Worm (Caenorhabditis elegans) whole organism, L4 larva: Measurements from ENCODE around the gene clec-206.
A peak's percentile ranks its signal among the peaks of the same experiment; 100 is the strongest.

Source experiments
- F26F4.8 ChIP-seq: fragments of 200-800 bp; sonication (Bioruptor generic); conservative IDR thresholded peaks from 2 replicates; pipeline ENCODE4 v1.3.6; 2022; ENCODE audit warnings: missing genetic modification characterization, missing compliant biosample characterization
- F49E8.2 ChIP-seq: sonication (generic microtip); optimal IDR thresholded peaks from 2 replicates; lab custom pipeline; 2016; ENCODE audit warnings: missing compliant biosample characterization, mild to moderate bottlenecking, missing genetic modification characterization, borderline replicate concordance
- T20F7.1 ChIP-seq: fragments of 200-800 bp; sonication (Bioruptor generic); optimal IDR thresholded peaks from 2 replicates; lab custom pipeline; 2018; ENCODE audit warnings: mild to moderate bottlenecking, missing genetic modification characterization, missing compliant biosample characterization
- Y105C5A.15 ChIP-seq: fragments of 200-800 bp; sonication (Bioruptor generic); IDR thresholded peaks from 2 replicates; pipeline ENCODE4 v1.3.6; 2022; ENCODE audit warnings: missing genetic modification characterization, missing compliant biosample characterization
- Y5F2A.4 ChIP-seq: fragments of 200-800 bp; sonication (Bioruptor generic); optimal IDR thresholded peaks from 2 replicates; lab custom pipeline; 2018; ENCODE audit warnings: mild to moderate bottlenecking, missing genetic modification characterization, missing compliant biosample characterization
- Y75B8A.6 ChIP-seq: fragments of 200-800 bp; sonication (Bioruptor generic); IDR thresholded peaks from 2 replicates; pipeline ENCODE4 v1.3.6; 2022; ENCODE audit warnings: missing genetic modification reagents, missing genetic modification characterization, missing compliant biosample characterization
- aha-1 ChIP-seq: fragments of 150-350 bp; peaks from one replicate; lab custom pipeline; 2014; ENCODE audit warnings: missing biosample characterization, missing genetic modification characterization
- ama-1 ChIP-seq: fragments of 150-350 bp; optimal IDR thresholded peaks from 2 replicates; lab custom pipeline; 2014; ENCODE audit warnings: inconsistent platforms, mixed read lengths
- ceh-28 ChIP-seq: fragments of 150-350 bp; optimal IDR thresholded peaks from 2 replicates; lab custom pipeline; 2014; ENCODE audit warnings: missing biosample characterization, missing genetic modification reagents, missing genetic modification characterization
- ceh-82 ChIP-seq: sonication (generic microtip); optimal IDR thresholded peaks from 2 replicates; lab custom pipeline; 2017; ENCODE audit warnings: missing biosample characterization, missing genetic modification characterization
- daf-12 ChIP-seq: fragments of 150-350 bp; optimal IDR thresholded peaks from 2 replicates; lab custom pipeline; 2014; ENCODE audit warnings: missing biosample characterization, missing genetic modification reagents, missing genetic modification characterization
- dmd-6 ChIP-seq: fragments of 200-800 bp; sonication (Bioruptor generic); IDR thresholded peaks from 2 replicates; pipeline ENCODE4 v1.3.6; 2022; ENCODE audit warnings: missing genetic modification reagents, missing genetic modification characterization, missing compliant biosample characterization
- egl-27 ChIP-seq: sonication (generic microtip); optimal IDR thresholded peaks from 3 replicates; lab custom pipeline; 2017; ENCODE audit warnings: missing biosample characterization, missing genetic modification reagents, missing genetic modification characterization
- fos-1 ChIP-seq: fragments of 150-350 bp; optimal IDR thresholded peaks from 2 replicates; lab custom pipeline; 2014; ENCODE audit warnings: missing biosample characterization, missing genetic modification characterization
- hif-1 ChIP-seq, 2 experiments: sonication (generic microtip); optimal IDR thresholded peaks; 2 replicates each; lab custom pipeline; 2016 to 2017; ENCODE audit warnings: missing compliant biosample characterization in 2 of 2, missing genetic modification characterization in 2 of 2, missing genetic modification reagents in 2 of 2, missing genotype in 2 of 2, mild to moderate bottlenecking in 1 of 2
- hlh-11 ChIP-seq: fragments of 200-800 bp; sonication (Bioruptor generic); optimal IDR thresholded peaks from 2 replicates; lab custom pipeline; 2018; ENCODE audit warnings: mild to moderate bottlenecking, missing genetic modification characterization, missing compliant biosample characterization
- lim-7 ChIP-seq: fragments of 200-800 bp; sonication (Bioruptor generic); IDR thresholded peaks from 2 replicates; pipeline ENCODE4 v1.3.6; 2022; ENCODE audit warnings: missing genetic modification characterization, missing compliant biosample characterization
- lin-13 ChIP-seq: fragments of 150-350 bp; optimal IDR thresholded peaks from 2 replicates; lab custom pipeline; 2014; ENCODE audit warnings: missing biosample characterization, missing genetic modification reagents, missing genetic modification characterization
- lin-15B ChIP-seq: fragments of 150-350 bp; sonication (generic microtip); optimal IDR thresholded peaks from 3 replicates; lab custom pipeline; 2014; ENCODE audit warnings: missing biosample characterization, missing genetic modification characterization
- mep-1 ChIP-seq: fragments of 150-350 bp; sonication (generic microtip); optimal IDR thresholded peaks from 3 replicates; lab custom pipeline; 2014; ENCODE audit warnings: missing biosample characterization, missing genetic modification characterization
- mes-2 ChIP-seq: sonication (generic microtip); optimal IDR thresholded peaks from 2 replicates; lab custom pipeline; 2016; ENCODE audit warnings: missing genotype, mild to moderate bottlenecking, missing genetic modification characterization, missing compliant biosample characterization; ENCODE audit not compliant: poor library complexity, severe bottlenecking
- mxl-2 ChIP-seq: fragments of 200-800 bp; sonication (Bioruptor generic); conservative IDR thresholded peaks from 2 replicates; pipeline ENCODE4 v1.3.6; 2022; ENCODE audit warnings: missing genetic modification reagents, missing genetic modification characterization, missing compliant biosample characterization
- nhr-11 ChIP-seq: fragments of 150-350 bp; optimal IDR thresholded peaks from 2 replicates; lab custom pipeline; 2014; ENCODE audit warnings: missing biosample characterization, missing genetic modification characterization
- nhr-237 ChIP-seq: sonication (generic microtip); optimal IDR thresholded peaks from 2 replicates; lab custom pipeline; 2017; ENCODE audit warnings: missing biosample characterization, missing genetic modification characterization
- nhr-28 ChIP-seq: fragments of 150-350 bp; optimal IDR thresholded peaks from 2 replicates; lab custom pipeline; 2014; ENCODE audit warnings: missing biosample characterization, missing genetic modification characterization
- nhr-6 ChIP-seq: fragments of 150-350 bp; optimal IDR thresholded peaks from 2 replicates; lab custom pipeline; 2014; ENCODE audit warnings: missing biosample characterization, missing genetic modification characterization
- nhr-77 ChIP-seq: fragments of 150-350 bp; optimal IDR thresholded peaks from 2 replicates; lab custom pipeline; 2014; ENCODE audit warnings: missing biosample characterization, missing genetic modification characterization
- pha-4 ChIP-seq, 2 experiments: fragments of 150-350 bp in 1 of 2; fragments of 200-800 bp in 1 of 2; sonication (Bioruptor generic) in 1 of 2; IDR thresholded peaks in 1 of 2; optimal IDR thresholded peaks in 1 of 2; 2 replicates each; pipeline versions ENCODE4 v1.3.6 to Lab custom; 2014 to 2022; ENCODE audit warnings: missing genetic modification characterization in 2 of 2, missing genetic modification reagents in 2 of 2, missing biosample characterization in 1 of 2, missing compliant biosample characterization in 1 of 2
- php-3 ChIP-seq: fragments of 200-800 bp; sonication (Bioruptor generic); IDR thresholded peaks from 2 replicates; pipeline ENCODE4 v1.3.6; 2022; ENCODE audit warnings: missing genetic modification reagents, missing genetic modification characterization, missing compliant biosample characterization
- rbr-2 ChIP-seq: sonication (generic microtip); optimal IDR thresholded peaks from 2 replicates; lab custom pipeline; 2016; ENCODE audit warnings: missing genotype, missing genetic modification characterization, missing compliant biosample characterization
- set-16 ChIP-seq: fragments of 200-800 bp; sonication (Bioruptor generic); IDR thresholded peaks from 2 replicates; pipeline ENCODE4 v1.3.6; 2022; ENCODE audit warnings: missing genetic modification reagents, missing genetic modification characterization, missing compliant biosample characterization
- snpc-1.2 ChIP-seq: fragments of 200-800 bp; sonication (Bioruptor generic); IDR thresholded peaks from 2 replicates; pipeline ENCODE4 v1.3.6; 2022; ENCODE audit warnings: missing genetic modification reagents, missing genetic modification characterization, missing compliant biosample characterization
- unc-62 ChIP-seq, 3 experiments: fragments of 150-350 bp in 1 of 3; sonication (generic microtip); optimal IDR thresholded peaks in 2 of 3; peaks in 1 of 3; 1 replicate in 1 of 3; 2 replicates in 2 of 3; lab custom pipeline; 2014 to 2017; ENCODE audit warnings: missing biosample characterization in 3 of 3, missing genetic modification characterization in 3 of 3, missing genetic modification reagents in 3 of 3, missing genotype in 1 of 3
- vab-7 ChIP-seq: fragments of 200-800 bp; sonication (Bioruptor generic); IDR thresholded peaks from 2 replicates; pipeline ENCODE4 v1.3.6; 2022; ENCODE audit warnings: missing genetic modification reagents, missing genetic modification characterization, missing compliant biosample characterization
- ztf-11 ChIP-seq: fragments of 150-350 bp; optimal IDR thresholded peaks from 2 replicates; lab custom pipeline; 2014; ENCODE audit warnings: missing biosample characterization, missing genetic modification characterization

Gene clec-206

DNA sequence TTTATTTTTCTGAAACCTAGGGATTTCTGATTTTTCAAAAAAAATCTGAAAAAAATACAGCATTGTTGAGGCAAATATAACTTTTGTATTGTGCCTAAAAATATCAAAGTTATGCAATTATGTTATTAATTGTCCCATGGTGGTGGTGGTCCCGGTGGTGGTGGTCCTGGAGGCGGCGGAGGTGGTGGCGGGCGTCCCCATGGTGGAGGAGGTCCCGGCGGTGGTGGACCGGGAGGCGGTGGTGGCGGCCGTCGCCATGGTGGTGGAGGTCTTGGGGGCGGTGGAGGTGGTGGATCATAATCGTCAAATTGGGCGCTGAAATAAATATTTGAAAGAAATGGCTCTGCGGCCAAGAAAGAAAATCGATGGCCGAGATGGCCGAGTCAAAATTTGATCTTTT is 46.7 kb upstream of the clec-206 start:
- TF ChIP-seq set-16, result peak; percentile 98
- peak; percentile 62; the same call in 1 of the 2 replicates for TF ChIP-seq pha-4 (GFP tag; IDR thresholded peaks at IDR 0.05; lab: Robert Waterston, UW)
- no peak for TF ChIP-seq pha-4 (tag; optimal IDR thresholded peaks at IDR 0.05; lab: Kevin White, UChicago)
- no peak for TF ChIP-seq aha-1
- no peak for TF ChIP-seq nhr-237
- TF ChIP-seq mxl-2 (GFP tag; lab: Robert Waterston, UW), result 0 out of 2 replicates have a peak, but pooled peaks have one; percentile 19
- no peak for TF ChIP-seq snpc-1.2
- TF ChIP-seq mep-1, result no peak
- TF ChIP-seq vab-7 (GFP tag; lab: Robert Waterston, UW), result no peak
- TF ChIP-seq ztf-11 (tag; lab: Kevin White, UChicago), result no peak
- TF ChIP-seq lin-15B (tag; lab: Kevin White, UChicago), result no peak
- 0 out of 2 replicates have a peak, but pooled peaks have one; percentile 29 for TF ChIP-seq Y105C5A.15 (GFP tag; lab: Robert Waterston, UW)
- no peak for TF ChIP-seq daf-12 (tag; lab: Kevin White, UChicago)
- no peak for TF ChIP-seq php-3 (GFP tag; lab: Robert Waterston, UW)
- no peak for TF ChIP-seq F49E8.2
- TF ChIP-seq T20F7.1 (GFP tag; lab: Kevin White, UChicago), result no peak
- TF ChIP-seq, all 104 proteins: peak for 4

DNA sequence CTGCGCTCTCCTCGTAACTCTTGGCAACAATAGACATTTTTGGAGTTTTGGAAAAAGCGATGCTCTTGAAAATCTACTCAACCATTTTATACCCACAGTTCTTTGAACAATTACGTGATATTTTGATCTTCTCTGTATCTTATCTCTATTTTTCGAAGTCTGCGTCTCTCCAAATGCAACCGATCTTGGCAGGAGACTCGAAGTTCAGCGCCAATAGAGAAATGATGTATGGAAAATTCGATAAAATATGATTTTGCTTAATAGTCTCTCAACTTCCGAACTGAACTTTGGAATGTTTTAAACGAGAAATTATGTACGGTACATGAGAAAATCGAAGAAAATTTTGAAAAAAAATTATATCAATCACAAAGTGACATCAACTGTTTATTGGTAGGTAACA is 46.0 kb upstream of the clec-206 start, which contains the start of gene comt-4:
Gene comt-4 (minus strand): TSS at position 50 of the 400 bp plus-strand sequence.
- TF ChIP-seq nhr-28 (peak; percentile 75), unc-62 (GFP tag; optimal IDR thresholded peaks at IDR 0.05 in 1 of 2; lab: Kevin White, UChicago) (peak in 1 of 2 experiments; percentile 42), unc-62 (tag; optimal IDR thresholded peaks at IDR 0.05; lab: Kevin White, UChicago) (no peak), hif-1 (tag; optimal IDR thresholded peaks at IDR 0.05; lab: Kevin White, UChicago) (peak in 1 of 2 experiments; percentile 85), dmd-6 (GFP tag; lab: Robert Waterston, UW) (peak; percentile 63), lin-13 (GFP tag; lab: Kevin White, UChicago) (no peak), nhr-77 (tag; lab: Kevin White, UChicago) (peak; percentile 10), ceh-82 (tag; lab: Kevin White, UChicago) (no peak)

DNA sequence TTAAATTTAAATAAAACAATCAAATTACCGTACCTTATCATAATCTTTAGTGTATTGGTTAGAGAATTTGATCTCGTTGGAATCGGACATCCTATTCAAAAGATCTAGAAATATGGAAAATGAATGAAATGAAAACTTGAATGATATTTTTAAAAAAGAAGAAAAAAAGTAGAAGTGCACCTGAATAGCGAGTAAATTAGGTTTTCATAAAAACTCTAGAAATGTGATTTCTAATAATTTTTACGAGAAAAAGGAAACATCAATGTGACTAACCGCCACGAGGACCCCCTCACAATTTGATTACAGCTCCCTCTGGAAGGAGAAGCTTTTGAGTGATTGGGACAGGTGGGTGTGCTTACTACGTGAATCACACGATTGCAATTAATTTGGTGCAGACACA is 41.8 kb upstream of the clec-206 start, which contains the start of gene Y40B10A.5:
Gene Y40B10A.5 (minus strand): TSS at position 101 of the 400 bp plus-strand sequence.
- TF ChIP-seq mes-2 (no peak), egl-27 (tag; lab: Kevin White, UChicago) (no peak), lin-13 (GFP tag; lab: Kevin White, UChicago) (no peak), ztf-11 (tag; lab: Kevin White, UChicago) (no peak), mep-1 (no peak), vab-7 (GFP tag; lab: Robert Waterston, UW) (no peak), nhr-11 (tag; lab: Kevin White, UChicago) (no peak), nhr-237 (no peak), hlh-11 (no peak), lim-7 (GFP tag; lab: Robert Waterston, UW) (no peak), unc-62 (GFP tag; optimal IDR thresholded peaks at IDR 0.05 in 1 of 2; lab: Kevin White, UChicago) (no peak), unc-62 (tag; optimal IDR thresholded peaks at IDR 0.05; lab: Kevin White, UChicago) (no peak), rbr-2 (tag; lab: Kevin White, UChicago) (no peak), ama-1 (lab: Kevin White, UChicago) (no peak), snpc-1.2 (no peak), fos-1 (no peak)
- TF ChIP-seq, all 104 proteins: peak for 0

DNA sequence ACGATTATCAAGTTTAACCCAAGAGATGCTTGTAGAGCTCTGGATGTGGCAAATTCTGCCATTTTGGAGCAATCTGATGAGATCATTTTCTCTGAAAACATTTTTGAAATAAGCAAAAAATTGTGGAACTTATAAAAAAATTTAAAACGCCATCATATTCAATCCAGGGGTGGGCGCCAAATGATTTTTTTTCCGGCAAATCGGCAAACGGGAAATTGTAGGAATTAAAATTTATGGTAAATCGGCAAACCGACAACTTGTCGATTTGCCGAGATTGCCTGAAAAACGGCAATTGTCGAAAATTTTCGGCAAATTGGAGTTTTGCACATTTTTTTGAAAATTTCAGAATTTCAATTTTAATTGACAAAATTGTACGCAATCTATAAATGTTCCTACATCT is 31.4 kb upstream of the clec-206 start, which contains the start of gene srab-23:
Gene srab-23 (minus strand): TSS at position 101 of the 400 bp plus-strand sequence.
- no peak for TF ChIP-seq nhr-6 (tag; lab: Kevin White, UChicago)
- no peak for TF ChIP-seq ztf-11 (tag; lab: Kevin White, UChicago)
- TF ChIP-seq set-16, result no peak
- no peak for TF ChIP-seq ceh-28 (tag; lab: Kevin White, UChicago)

DNA sequence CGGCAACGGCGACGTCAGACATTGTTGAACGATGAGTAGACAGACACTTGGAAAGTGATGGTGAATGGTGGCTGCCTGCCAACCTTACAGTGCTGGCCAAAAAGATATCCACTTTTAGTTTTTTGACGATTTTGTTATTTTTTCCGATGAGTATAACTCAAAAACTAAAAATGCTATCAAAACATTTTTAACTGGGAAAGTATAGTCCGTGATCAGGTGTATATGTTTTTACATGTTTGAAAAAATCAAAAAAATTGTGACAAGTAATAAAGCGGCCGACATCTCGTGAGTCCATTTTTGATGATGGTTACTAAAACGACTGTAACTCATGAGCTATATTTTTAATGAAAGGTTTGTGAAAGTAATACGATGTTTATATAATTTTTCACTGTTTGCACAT is 27.3 kb upstream of the clec-206 start, which contains the start of gene hil-6:
Gene hil-6 (minus strand): TSS at position 101 of the 400 bp plus-strand sequence.
- peak in 1 of 2 experiments; percentile 33 for TF ChIP-seq unc-62 (GFP tag; optimal IDR thresholded peaks at IDR 0.05 in 1 of 2; lab: Kevin White, UChicago)
- TF ChIP-seq unc-62 (tag; optimal IDR thresholded peaks at IDR 0.05; lab: Kevin White, UChicago), result no peak
- no peak for TF ChIP-seq F26F4.8
- no peak for TF ChIP-seq T20F7.1 (GFP tag; lab: Kevin White, UChicago)
- no peak for TF ChIP-seq Y5F2A.4
- TF ChIP-seq vab-7 (GFP tag; lab: Robert Waterston, UW), result no peak
- TF ChIP-seq fos-1, result no peak
- no peak for TF ChIP-seq Y75B8A.6
- TF ChIP-seq hif-1 (tag; optimal IDR thresholded peaks at IDR 0.05; lab: Kevin White, UChicago), result no peak
